Worm (Caenorhabditis elegans) whole organism, L2 larva: ENCODE data around the gene T16G12.6.

Experiments
- C34F6.9 ChIP-seq: fragments of 150-350 bp; optimal IDR thresholded peaks from 2 replicates; lab custom pipeline; 2014; ENCODE audit warnings: missing biosample characterization, missing genetic modification characterization
- F13H6.1 ChIP-seq: sonication (generic microtip); optimal IDR thresholded peaks from 2 replicates; lab custom pipeline; 2016; ENCODE audit warnings: missing genetic modification characterization, missing compliant biosample characterization
- Y55F3AM.14 ChIP-seq: fragments of 200-800 bp; sonication (Bioruptor generic); optimal IDR thresholded peaks from 2 replicates; lab custom pipeline; 2018; ENCODE audit warnings: mild to moderate bottlenecking, missing genetic modification characterization, missing compliant biosample characterization
- ZK546.5 ChIP-seq: sonication (generic microtip); optimal IDR thresholded peaks from 2 replicates; lab custom pipeline; 2017; ENCODE audit warnings: missing biosample characterization, missing genetic modification characterization
- alr-1 ChIP-seq: fragments of 150-350 bp; optimal IDR thresholded peaks from 2 replicates; lab custom pipeline; 2014; ENCODE audit warnings: missing biosample characterization, missing genetic modification characterization
- ama-1 ChIP-seq: fragments of 150-350 bp; optimal IDR thresholded peaks from 2 replicates; lab custom pipeline; 2018; ENCODE audit warnings: inconsistent platforms
- blmp-1 ChIP-seq: sonication (generic microtip); optimal IDR thresholded peaks from 2 replicates; lab custom pipeline; 2017; ENCODE audit warnings: missing genetic modification characterization, mild to moderate bottlenecking, missing compliant biosample characterization, antibody characterized with exemption, moderate library complexity; ENCODE audit not compliant: insufficient read depth
- ceh-16 ChIP-seq: fragments of 150-350 bp; optimal IDR thresholded peaks from 2 replicates; lab custom pipeline; 2014; ENCODE audit warnings: missing biosample characterization, missing genetic modification characterization
- ceh-82 ChIP-seq: fragments of 150-350 bp; optimal IDR thresholded peaks from 2 replicates; lab custom pipeline; 2014; ENCODE audit warnings: missing biosample characterization, missing genetic modification characterization
- crh-2 ChIP-seq: sonication (generic microtip); optimal IDR thresholded peaks from 2 replicates; lab custom pipeline; 2017; ENCODE audit warnings: missing biosample characterization, missing genetic modification characterization
- dmd-4 ChIP-seq: sonication (generic microtip); optimal IDR thresholded peaks from 2 replicates; lab custom pipeline; 2017; ENCODE audit warnings: missing biosample characterization, missing genetic modification characterization
- egl-27 ChIP-seq: sonication (generic microtip); optimal IDR thresholded peaks from 3 replicates; lab custom pipeline; 2017; ENCODE audit warnings: missing biosample characterization, missing genetic modification reagents, missing genetic modification characterization
- elt-3 ChIP-seq: sonication (generic microtip); optimal IDR thresholded peaks from 2 replicates; lab custom pipeline; 2017; ENCODE audit warnings: missing biosample characterization, missing genetic modification characterization
- fos-1 ChIP-seq: fragments of 150-350 bp; optimal IDR thresholded peaks from 2 replicates; lab custom pipeline; 2014; ENCODE audit warnings: missing biosample characterization, missing genetic modification characterization
- gmeb-1 ChIP-seq: fragments of 150-350 bp; optimal IDR thresholded peaks from 2 replicates; lab custom pipeline; 2014; ENCODE audit warnings: missing biosample characterization, missing genetic modification characterization
- lin-39 ChIP-seq: fragments of 150-350 bp; optimal IDR thresholded peaks from 2 replicates; lab custom pipeline; 2014; ENCODE audit warnings: missing biosample characterization, missing genetic modification reagents, missing genetic modification characterization
- lsy-2 ChIP-seq, 2 experiments: fragments of 150-350 bp in 1 of 2; sonication (generic microtip) in 1 of 2; optimal IDR thresholded peaks; 2 replicates each; lab custom pipeline; 2014 to 2017; ENCODE audit warnings: missing biosample characterization in 2 of 2, missing genetic modification characterization in 2 of 2
- mab-5 ChIP-seq: fragments of 150-350 bp; optimal IDR thresholded peaks from 2 replicates; lab custom pipeline; 2014; ENCODE audit warnings: missing biosample characterization, missing genetic modification characterization
- mdl-1 ChIP-seq, 2 experiments: fragments of 150-350 bp in 1 of 2; sonication (generic microtip) in 1 of 2; optimal IDR thresholded peaks; 2 replicates each; lab custom pipeline; 2017; ENCODE audit warnings: missing biosample characterization in 2 of 2, missing genetic modification characterization in 2 of 2
- nhr-10 ChIP-seq: sonication (generic microtip); optimal IDR thresholded peaks from 2 replicates; lab custom pipeline; 2017; ENCODE audit warnings: missing biosample characterization, missing genetic modification characterization
- nhr-11 ChIP-seq: fragments of 150-350 bp; optimal IDR thresholded peaks from 2 replicates; lab custom pipeline; 2014; ENCODE audit warnings: missing biosample characterization, missing genetic modification characterization
- nhr-12 ChIP-seq: fragments of 150-350 bp; optimal IDR thresholded peaks from 2 replicates; lab custom pipeline; 2014; ENCODE audit warnings: missing biosample characterization, missing genetic modification characterization
- nhr-129 ChIP-seq: fragments of 150-350 bp; optimal IDR thresholded peaks from 2 replicates; lab custom pipeline; 2014; ENCODE audit warnings: missing biosample characterization, missing genetic modification characterization
- nhr-21 ChIP-seq: fragments of 150-350 bp; optimal IDR thresholded peaks from 2 replicates; lab custom pipeline; 2014; ENCODE audit warnings: missing biosample characterization, missing genetic modification characterization
- nhr-25 ChIP-seq: fragments of 150-350 bp; sonication (generic microtip); optimal IDR thresholded peaks from 3 replicates; lab custom pipeline; 2014; ENCODE audit warnings: missing biosample characterization, missing genetic modification characterization
- peb-1 ChIP-seq: fragments of 150-350 bp; optimal IDR thresholded peaks from 2 replicates; lab custom pipeline; 2014; ENCODE audit warnings: missing biosample characterization, missing genetic modification characterization
- sma-9 ChIP-seq, 2 experiments: fragments of 150-350 bp in 1 of 2; sonication (generic microtip) in 1 of 2; optimal IDR thresholded peaks; 2 replicates each; lab custom pipeline; 2014 to 2016; ENCODE audit warnings: missing genetic modification characterization in 2 of 2, mild to moderate bottlenecking in 1 of 2, missing biosample characterization in 1 of 2, missing compliant biosample characterization in 1 of 2, missing genetic modification reagents in 1 of 2, moderate library complexity in 1 of 2
- snpc-4 ChIP-seq: fragments of 150-350 bp; optimal IDR thresholded peaks from 2 replicates; lab custom pipeline; 2014; ENCODE audit warnings: missing biosample characterization, missing genetic modification characterization
- unc-55 ChIP-seq: fragments of 150-350 bp; sonication (generic microtip); optimal IDR thresholded peaks from 3 replicates; lab custom pipeline; 2014; ENCODE audit warnings: missing biosample characterization, missing genetic modification reagents, missing genetic modification characterization
- unc-62 ChIP-seq: fragments of 150-350 bp; optimal IDR thresholded peaks from 2 replicates; lab custom pipeline; 2014; ENCODE audit warnings: missing biosample characterization, missing genetic modification reagents, missing genetic modification characterization
- zag-1 ChIP-seq: fragments of 150-350 bp; optimal IDR thresholded peaks from 2 replicates; lab custom pipeline; 2014; ENCODE audit warnings: missing biosample characterization, missing genetic modification characterization
- ztf-1 ChIP-seq: fragments of 200-800 bp; sonication (Bioruptor generic); conservative IDR thresholded peaks from 2 replicates; pipeline ENCODE4 v1.3.6; 2022; ENCODE audit warnings: missing genetic modification characterization, missing compliant biosample characterization
- ztf-11 ChIP-seq: sonication (generic microtip); optimal IDR thresholded peaks from 2 replicates; lab custom pipeline; 2017; ENCODE audit warnings: missing biosample characterization, missing genetic modification characterization

Gene T16G12.6

ce11 chrIII:10085103-10085502 is 15.7 kb downstream of the T16G12.6 start, which contains the start of gene T16H12.13:
Gene T16H12.13, plus strand, starts transcription at chrIII:10085403.
- TF ChIP-seq alr-1 (no peak), nhr-25 (no peak), crh-2 (tag; lab: Kevin White, UChicago) (no peak), mab-5 (tag; lab: Kevin White, UChicago) (no peak), lin-39 (tag; lab: Kevin White, UChicago) (no peak), gmeb-1 (no peak), lsy-2 (tag; optimal IDR thresholded peaks at IDR 0.05; lab: Kevin White, UChicago) (no peak), snpc-4 (no peak), unc-55 (GFP tag; lab: Kevin White, UChicago) (no peak), sma-9 (GFP tag; optimal IDR thresholded peaks at IDR 0.05; lab: Kevin White, UChicago) (no peak), sma-9 (tag; optimal IDR thresholded peaks at IDR 0.05; lab: Kevin White, UChicago) (no peak), elt-3 (tag; lab: Kevin White, UChicago) (no peak), blmp-1 (tag; lab: Kevin White, UChicago) (no peak), ama-1 (lab: Kevin White, UChicago) (no peak), Y55F3AM.14 (GFP tag; lab: Kevin White, UChicago) (no peak), nhr-129 (no peak), nhr-12 (tag; lab: Kevin White, UChicago) (no peak), mdl-1 (tag; optimal IDR thresholded peaks at IDR 0.05; lab: Kevin White, UChicago) (no peak)

- TF ChIP-seq unc-55 (GFP tag; lab: Kevin White, UChicago) = no peak
- no peak for TF ChIP-seq lin-39 (tag; lab: Kevin White, UChicago)
- TF ChIP-seq, all 48 proteins: peak for 0
Observed at ce11 chrIII:10085574-10085973, 16.2 kb downstream of the T16G12.6 start.

DNA sequence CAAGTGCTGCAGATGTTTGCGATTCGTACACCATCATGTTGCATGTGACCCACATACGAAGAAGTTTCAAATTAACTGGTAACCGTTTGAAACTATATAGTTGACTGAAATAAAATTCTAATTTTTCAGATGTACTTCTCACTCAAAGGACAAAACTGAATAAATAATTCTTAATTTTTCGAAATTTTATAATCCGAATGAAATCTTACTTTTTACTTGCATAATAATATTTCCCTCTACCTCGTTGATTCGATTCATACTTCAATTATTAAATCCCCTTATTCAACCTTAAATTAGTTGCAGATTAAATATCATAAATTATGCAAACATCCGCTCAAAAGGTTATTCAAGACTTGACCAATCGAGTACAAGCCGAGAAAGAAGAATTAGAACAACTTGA is 16.6 kb downstream of the T16G12.6 start, which contains the start of gene T16H12.2:
Gene T16H12.2, plus strand, starts transcription at position 301 of the 400 bp plus-strand sequence.
- TF ChIP-seq ztf-11 (tag; lab: Kevin White, UChicago) = no peak
- no peak for TF ChIP-seq alr-1
- TF ChIP-seq unc-62 (GFP tag; lab: Kevin White, UChicago) = no peak
- no peak for TF ChIP-seq F13H6.1 (tag; lab: Kevin White, UChicago)
- TF ChIP-seq mdl-1 (tag; optimal IDR thresholded peaks at IDR 0.05; lab: Kevin White, UChicago) = no peak
- no peak for TF ChIP-seq dmd-4 (tag; lab: Kevin White, UChicago)
- TF ChIP-seq zag-1 = no peak
- no peak for TF ChIP-seq ceh-16 (tag; lab: Kevin White, UChicago)
- no peak for TF ChIP-seq ama-1 (lab: Kevin White, UChicago)
- no peak for TF ChIP-seq C34F6.9 (tag; lab: Kevin White, UChicago)
- TF ChIP-seq lsy-2 (tag; optimal IDR thresholded peaks at IDR 0.05; lab: Kevin White, UChicago) = no peak
- TF ChIP-seq lin-39 (tag; lab: Kevin White, UChicago) = no peak
- no peak for TF ChIP-seq sma-9 (GFP tag; optimal IDR thresholded peaks at IDR 0.05; lab: Kevin White, UChicago)
- TF ChIP-seq sma-9 (tag; optimal IDR thresholded peaks at IDR 0.05; lab: Kevin White, UChicago) = no peak
- TF ChIP-seq nhr-11 (tag; lab: Kevin White, UChicago) = no peak
- no peak for TF ChIP-seq snpc-4
- no peak for TF ChIP-seq ztf-1 (GFP tag; lab: Robert Waterston, UW)

DNA sequence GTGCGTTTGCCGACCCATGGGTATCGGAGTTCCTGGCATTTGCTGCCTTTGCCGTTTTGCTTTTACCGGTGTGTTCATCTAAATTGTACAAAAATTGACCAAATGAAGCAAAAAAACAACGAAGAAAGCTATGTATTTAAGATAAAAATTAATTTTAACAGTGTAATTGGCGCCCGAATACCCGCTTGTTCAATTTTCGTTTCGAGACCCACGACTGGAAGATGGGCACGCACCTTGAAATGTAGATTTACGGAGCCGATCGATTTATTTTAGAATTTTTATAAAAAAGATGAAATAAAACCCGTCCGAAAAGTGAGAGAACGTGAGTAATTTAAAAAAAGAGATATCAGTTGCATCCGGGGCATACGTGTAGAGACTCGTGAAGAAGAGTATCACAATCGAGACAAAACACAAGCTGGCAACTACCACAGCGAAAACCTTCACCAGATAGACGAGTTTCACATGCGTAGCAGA is 19.2 kb downstream of the T16G12.6 start, which contains the start of gene hal-2:
Gene hal-2, minus strand, starts transcription at position 424 of the 474 bp plus-strand sequence.
- TF ChIP-seq zag-1 (no peak), lin-39 (tag; lab: Kevin White, UChicago) (no peak), nhr-21 (no peak), dmd-4 (tag; lab: Kevin White, UChicago) (no peak), nhr-129 (no peak), ztf-11 (tag; lab: Kevin White, UChicago) (no peak), blmp-1 (tag; lab: Kevin White, UChicago) (no peak), egl-27 (no peak), peb-1 (tag; lab: Kevin White, UChicago) (no peak), fos-1 (no peak), C34F6.9 (tag; lab: Kevin White, UChicago) (no peak), ceh-82 (tag; lab: Kevin White, UChicago) (no peak), ZK546.5 (no peak), sma-9 (GFP tag; optimal IDR thresholded peaks at IDR 0.05; lab: Kevin White, UChicago) (no peak), sma-9 (tag; optimal IDR thresholded peaks at IDR 0.05; lab: Kevin White, UChicago) (no peak), nhr-10 (tag; lab: Kevin White, UChicago) (no peak), ceh-16 (tag; lab: Kevin White, UChicago) (no peak), mdl-1 (tag; optimal IDR thresholded peaks at IDR 0.05; lab: Kevin White, UChicago) (no peak)
